Fruit fly (Drosophila melanogaster): ENCODE results near the gene Ugt303B2.

Gene Ugt303B2

DNA sequence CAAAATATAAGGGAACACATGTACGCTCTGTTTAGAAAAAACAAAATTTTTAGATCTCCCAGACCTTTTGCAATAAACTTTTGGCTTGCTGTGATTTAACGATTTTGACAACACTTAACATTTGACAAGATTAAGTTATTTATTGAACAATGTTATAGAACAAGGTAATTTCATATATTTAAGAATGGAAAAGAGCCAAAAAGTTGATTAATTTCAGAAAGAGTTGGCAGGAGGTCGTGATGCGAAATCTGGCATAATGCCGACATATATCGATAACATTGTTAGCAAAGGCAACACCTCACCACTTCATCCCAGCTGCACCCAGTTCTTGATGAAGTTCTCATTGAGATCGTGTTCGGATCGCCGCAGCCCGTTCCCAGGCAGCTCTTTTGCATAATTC lies 31.3 kb downstream of the Ugt303B2 start, which contains the start of gene CG34289:
TSS of gene CG34289 (minus strand) at position 101 of the 400 bp plus-strand sequence.
- no peak for TF ChIP-seq CG17801 (GFP tag; optimal IDR thresholded peaks at IDR 0.05; ENCODE audit: partially characterized antibody)

DNA sequence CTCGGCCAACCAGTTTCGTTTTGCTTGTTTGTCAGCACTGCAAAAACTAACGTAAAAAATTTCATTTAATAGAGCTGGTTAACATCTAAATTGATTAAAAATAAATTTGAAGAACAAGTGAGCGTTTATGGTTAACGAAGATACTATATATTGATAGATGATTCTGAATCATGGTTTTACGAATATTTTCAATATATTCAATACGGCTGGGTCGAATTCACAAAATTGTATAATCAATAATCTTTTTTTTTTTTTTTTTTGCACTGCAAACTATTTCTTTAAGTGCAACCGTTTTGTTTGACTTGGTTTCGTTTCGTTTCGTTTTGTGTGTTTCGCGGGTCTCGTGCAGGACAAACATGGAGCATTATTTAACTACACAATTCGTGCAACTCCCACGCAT lies 33.9 kb downstream of the Ugt303B2 start:
- TF ChIP-seq CG17801 (GFP tag; optimal IDR thresholded peaks at IDR 0.05; ENCODE audit: partially characterized antibody), result no peak

DNA sequence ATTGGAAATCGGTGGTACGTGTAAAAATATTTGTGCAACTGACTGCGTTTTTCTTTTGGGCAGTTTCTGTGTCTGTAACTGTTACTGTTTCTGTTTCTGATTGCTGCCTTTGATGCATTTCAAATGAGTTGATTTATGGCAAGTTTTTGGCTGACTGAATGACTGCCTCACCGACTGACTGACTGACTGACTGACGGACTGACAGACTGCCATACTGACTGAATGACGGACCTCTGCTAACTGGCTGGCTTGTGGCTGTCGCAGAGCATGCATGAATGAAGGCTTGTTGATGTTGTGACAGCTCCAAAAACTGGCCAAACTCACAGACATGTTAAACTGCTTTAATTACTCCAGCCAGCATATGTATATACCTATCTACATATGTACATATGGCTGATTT lies 35.2 kb downstream of the Ugt303B2 start:
- no peak for TF ChIP-seq CG17801 (GFP tag; optimal IDR thresholded peaks at IDR 0.05; ENCODE audit: partially characterized antibody)

DNA sequence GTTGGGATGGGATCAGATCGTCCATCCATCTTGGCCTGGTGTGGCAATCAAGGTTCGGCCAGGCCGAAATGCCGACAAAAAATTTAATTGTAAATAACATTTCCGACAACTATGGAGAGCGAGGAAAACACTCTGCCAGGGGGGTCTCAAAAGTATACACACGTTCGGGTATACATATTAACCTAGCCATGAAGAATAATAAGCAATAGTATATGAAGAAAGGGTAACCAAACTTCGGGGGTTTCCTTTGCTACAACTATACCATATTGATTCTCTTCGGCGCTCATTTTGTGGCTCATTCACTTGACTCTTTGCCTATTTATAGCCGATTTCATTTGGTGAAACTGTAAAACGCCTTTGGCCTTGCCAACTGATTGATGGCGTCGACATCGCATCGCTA lies 41.5 kb downstream of the Ugt303B2 start:
- no peak for TF ChIP-seq CG17801 (GFP tag; optimal IDR thresholded peaks at IDR 0.05; ENCODE audit: partially characterized antibody)

DNA sequence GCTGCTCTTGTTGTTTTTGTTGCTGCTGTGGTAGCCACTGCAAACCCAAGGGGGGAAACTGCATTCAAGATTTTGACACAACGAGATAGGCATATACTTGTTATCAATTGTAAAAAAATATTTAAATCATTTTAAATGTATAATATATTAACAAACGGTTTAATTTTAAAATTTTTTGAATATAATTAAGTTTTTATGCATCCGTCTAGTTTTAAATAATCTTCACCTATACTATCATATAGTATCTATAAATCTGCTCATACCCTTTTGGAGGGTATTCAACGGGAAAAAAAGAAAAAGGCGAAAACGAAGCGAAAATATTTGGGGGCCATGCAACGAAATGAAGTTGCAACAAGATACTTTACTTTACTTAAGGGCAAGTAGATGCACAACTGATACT lies 42.2 kb downstream of the Ugt303B2 start:
- no peak for TF ChIP-seq CG17801 (GFP tag; optimal IDR thresholded peaks at IDR 0.05; ENCODE audit: partially characterized antibody)

DNA sequence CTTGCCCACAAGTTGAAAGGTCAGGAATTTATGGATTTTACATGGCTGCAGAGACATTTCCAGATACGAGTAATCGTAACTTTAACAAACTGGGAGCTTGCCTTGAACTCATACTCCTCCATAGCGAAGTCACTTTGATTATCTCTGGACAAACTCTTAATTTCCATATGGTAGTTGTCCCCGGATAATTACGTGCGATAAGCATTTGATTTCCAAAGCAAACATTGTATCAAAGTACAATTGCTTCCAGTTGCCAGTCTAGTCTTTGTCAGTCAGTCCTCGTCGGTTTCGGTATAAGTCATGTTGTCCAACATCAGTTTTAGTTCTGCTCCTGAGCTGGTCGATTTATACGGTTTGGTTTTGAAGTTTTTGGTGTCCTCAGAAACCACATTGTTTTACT lies 51.5 kb downstream of the Ugt303B2 start, which contains the start of gene Ir94h:
TSS of gene Ir94h (plus strand) at position 301 of the 400 bp plus-strand sequence.
- TF ChIP-seq CG17801 (GFP tag; optimal IDR thresholded peaks at IDR 0.05; ENCODE audit: partially characterized antibody), result no peak
